Worm (Caenorhabditis elegans): ENCODE measurements around the gene C33B4.2.

- TF ChIP-seq dao-5 (tag; optimal IDR thresholded peaks at IDR 0.05) (no peak), him-1 (tag; optimal IDR thresholded peaks at IDR 0.05) (no peak)
Observed at ce11 chrII:11415672-11416071, 43.7 kb upstream of the C33B4.2 start, which contains the start of gene C05D12.1.

Measured in whole organism, L4/young adult.